Fruit fly (Drosophila melanogaster): ENCODE data around the gene mRpL49.

- TF ChIP-seq CG7101 (tag; optimal IDR thresholded peaks at IDR 0.05) = no peak
- no peak for TF ChIP-seq ovo (GFP tag; optimal IDR thresholded peaks at IDR 0.05)
- no peak for TF ChIP-seq CG5204 (GFP tag; optimal IDR thresholded peaks at IDR 0.05)
- no peak for TF ChIP-seq cic (GFP tag; optimal IDR thresholded peaks at IDR 0.05)
Measured at dm6 chrX:12889075-12889474, 17.8 kb upstream of the mRpL49 start.

Measured in whole organism, adult.